Worm (Caenorhabditis elegans) whole organism, L3 larva: Measurements from ENCODE around the gene lgc-13.

Experiments used
- R02D3.7 ChIP-seq: fragments of 150-350 bp; optimal IDR thresholded peaks from 2 replicates; lab custom pipeline; 2014; ENCODE audit warnings: missing biosample characterization, missing genetic modification characterization
- aly-2 ChIP-seq: fragments of 150-350 bp; optimal IDR thresholded peaks from 2 replicates; lab custom pipeline; 2014; ENCODE audit warnings: missing biosample characterization, missing genetic modification characterization
- ceh-82 ChIP-seq: fragments of 150-350 bp; optimal IDR thresholded peaks from 2 replicates; lab custom pipeline; 2014; ENCODE audit warnings: missing biosample characterization, missing genetic modification characterization
- daf-12 ChIP-seq: fragments of 150-350 bp; optimal IDR thresholded peaks from 2 replicates; lab custom pipeline; 2014; ENCODE audit warnings: missing biosample characterization, missing genetic modification reagents, missing genetic modification characterization
- fkh-10 ChIP-seq: sonication (generic microtip); optimal IDR thresholded peaks from 2 replicates; lab custom pipeline; 2017; ENCODE audit warnings: missing biosample characterization, missing genetic modification reagents, missing genetic modification characterization
- fos-1 ChIP-seq: fragments of 150-350 bp; optimal IDR thresholded peaks from 2 replicates; lab custom pipeline; 2014; ENCODE audit warnings: missing biosample characterization, missing genetic modification characterization
- nhr-25 ChIP-seq: sonication (generic microtip); optimal IDR thresholded peaks from 2 replicates; lab custom pipeline; 2017; ENCODE audit warnings: missing biosample characterization, missing genetic modification characterization
- nhr-28 ChIP-seq: fragments of 150-350 bp; optimal IDR thresholded peaks from 2 replicates; lab custom pipeline; 2014; ENCODE audit warnings: missing biosample characterization, missing genetic modification characterization
- pha-4 ChIP-seq: fragments of 150-350 bp; optimal IDR thresholded peaks from 2 replicates; lab custom pipeline; 2014; ENCODE audit warnings: missing biosample characterization, missing genetic modification reagents, missing genetic modification characterization
- pqm-1 ChIP-seq: fragments of 150-350 bp; optimal IDR thresholded peaks from 2 replicates; lab custom pipeline; 2017; ENCODE audit warnings: missing biosample characterization, missing genetic modification characterization, inconsistent platforms
- unc-62 ChIP-seq: fragments of 150-350 bp; sonication (generic microtip); optimal IDR thresholded peaks from 4 replicates; lab custom pipeline; 2014; ENCODE audit warnings: missing biosample characterization, missing genetic modification reagents, missing genetic modification characterization
- zag-1 ChIP-seq: fragments of 150-350 bp; optimal IDR thresholded peaks from 2 replicates; lab custom pipeline; 2014; ENCODE audit warnings: missing biosample characterization, missing genetic modification characterization
- ztf-11 ChIP-seq: fragments of 150-350 bp; optimal IDR thresholded peaks from 2 replicates; lab custom pipeline; 2014; ENCODE audit warnings: missing biosample characterization, missing genetic modification characterization

- TF ChIP-seq pha-4 (tag; lab: Kevin White, UChicago), result no peak
- TF ChIP-seq R02D3.7 (tag; lab: Kevin White, UChicago), result no peak
- TF ChIP-seq fkh-10 (GFP tag; lab: Kevin White, UChicago), result no peak
- no peak for TF ChIP-seq zag-1 (tag; lab: Kevin White, UChicago)
- no peak for TF ChIP-seq daf-12 (tag; lab: Kevin White, UChicago)
- no peak for TF ChIP-seq unc-62 (GFP tag; lab: Kevin White, UChicago)
- TF ChIP-seq ceh-82 (tag; lab: Kevin White, UChicago), result no peak
- no peak for TF ChIP-seq nhr-28
- no peak for TF ChIP-seq ztf-11 (tag; lab: Kevin White, UChicago)
- no peak for TF ChIP-seq nhr-25 (tag; lab: Kevin White, UChicago)
- no peak for TF ChIP-seq aly-2
- no peak for TF ChIP-seq pqm-1 (tag; lab: Kevin White, UChicago)
- no peak for TF ChIP-seq fos-1 (tag; lab: Kevin White, UChicago)
Measured at ce11 chrX:12149638-12150137, 40.7 kb downstream of the lgc-13 start, which contains the start of gene znf-474.
